Fruit fly (Drosophila melanogaster) whole organism, embryonic: ENCODE data around the gene Ret.

Experiments used
- CG1024 ChIP-seq: fragments of 200-800 bp; sonication (Bioruptor generic); IDR thresholded peaks from 2 replicates; pipeline ENCODE4 v1.3.6; 2022; ENCODE audit warnings: missing biosample characterization, missing genetic modification characterization
- CG10543 ChIP-seq: fragments of 200-800 bp; sonication (Bioruptor generic); optimal IDR thresholded peaks from 3 replicates; lab custom pipeline; 2017; ENCODE audit warnings: missing biosample characterization, mild to moderate bottlenecking, missing genetic modification characterization, moderate library complexity
- CG13287 ChIP-seq: fragments of 200-800 bp; sonication (Bioruptor generic); IDR thresholded peaks from 2 replicates; pipeline ENCODE4 v1.3.6; 2022; ENCODE audit warnings: missing biosample characterization, missing genetic modification characterization; ENCODE audit not compliant: partially characterized antibody
- CG13775 ChIP-seq: fragments of 200-800 bp; sonication (Bioruptor generic); optimal IDR thresholded peaks from 3 replicates; lab custom pipeline; 2017; ENCODE audit warnings: missing biosample characterization, mild to moderate bottlenecking, missing genetic modification characterization
- CG14860 ChIP-seq: fragments of 200-800 bp; sonication (Bioruptor generic); IDR thresholded peaks from 3 replicates; pipeline ENCODE4 v1.3.6; 2022; ENCODE audit warnings: missing biosample characterization, missing genetic modification characterization; ENCODE audit not compliant: partially characterized antibody
- CG16813 ChIP-seq: fragments of 200-800 bp; sonication (Bioruptor generic); IDR thresholded peaks from 3 replicates; pipeline ENCODE4 v1.3.6; 2022; ENCODE audit warnings: missing biosample characterization, missing genetic modification characterization; ENCODE audit not compliant: partially characterized antibody
- CG17802 ChIP-seq: fragments of 200-800 bp; sonication (Bioruptor generic); optimal IDR thresholded peaks from 2 replicates; lab custom pipeline; 2018; ENCODE audit warnings: missing biosample characterization, mild to moderate bottlenecking, missing genetic modification characterization, moderate library complexity
- CG2120 ChIP-seq: fragments of 200-800 bp; sonication (Bioruptor generic); optimal IDR thresholded peaks from 3 replicates; lab custom pipeline; 2016; ENCODE audit warnings: missing biosample characterization, missing genetic modification characterization
- CG31365 ChIP-seq: fragments of 200-800 bp; sonication (Bioruptor generic); optimal IDR thresholded peaks from 2 replicates; lab custom pipeline; 2018; ENCODE audit warnings: missing biosample characterization, mild to moderate bottlenecking, missing genetic modification characterization
- CG31388 ChIP-seq: fragments of 200-800 bp; sonication (Bioruptor generic); optimal IDR thresholded peaks from 2 replicates; lab custom pipeline; 2016; ENCODE audit warnings: missing biosample characterization, missing genetic modification characterization
- CG32532 ChIP-seq: fragments of 200-800 bp; sonication (Bioruptor generic); IDR thresholded peaks from 2 replicates; pipeline ENCODE4 v1.3.6; 2022; ENCODE audit warnings: missing biosample characterization, missing genetic modification characterization
- CG34376 ChIP-seq: fragments of 200-800 bp; sonication (Bioruptor generic); optimal IDR thresholded peaks from 2 replicates; lab custom pipeline; 2018; ENCODE audit warnings: missing biosample characterization, mild to moderate bottlenecking, missing genetic modification characterization
- CG3847 ChIP-seq: fragments of 200-800 bp; sonication (Bioruptor generic); IDR thresholded peaks from 2 replicates; pipeline ENCODE4 v1.3.6; 2022; ENCODE audit warnings: missing biosample characterization, missing genetic modification characterization
- CG3995 ChIP-seq: fragments of 200-800 bp; sonication (Bioruptor generic); optimal IDR thresholded peaks from 3 replicates; lab custom pipeline; 2016; ENCODE audit warnings: missing biosample characterization, missing genetic modification characterization
- CG6791 ChIP-seq: fragments of 200-800 bp; sonication (Bioruptor generic); IDR thresholded peaks from 3 replicates; pipeline ENCODE4 v1.3.6; 2022; ENCODE audit warnings: missing biosample characterization, missing genetic modification characterization; ENCODE audit not compliant: partially characterized antibody
- CG7271 ChIP-seq: fragments of 200-800 bp; sonication (Bioruptor generic); optimal IDR thresholded peaks from 2 replicates; lab custom pipeline; 2018; ENCODE audit warnings: missing biosample characterization, mild to moderate bottlenecking, missing genetic modification characterization, moderate library complexity
- CG9797 ChIP-seq: fragments of 200-800 bp; sonication (Bioruptor generic); optimal IDR thresholded peaks from 3 replicates; lab custom pipeline; 2018; ENCODE audit warnings: missing biosample characterization, mild to moderate bottlenecking, missing genetic modification characterization
- CHES-1-like ChIP-seq: fragments of 200-800 bp; sonication (Bioruptor generic); optimal IDR thresholded peaks from 2 replicates; lab custom pipeline; 2016; ENCODE audit warnings: missing biosample characterization, missing genetic modification characterization
- Camta ChIP-seq: fragments of 200-800 bp; sonication (Bioruptor generic); optimal IDR thresholded peaks from 2 replicates; lab custom pipeline; 2016; ENCODE audit warnings: missing biosample characterization, missing genetic modification characterization
- Dp ChIP-seq: fragments of 200-800 bp; sonication (Bioruptor generic); optimal IDR thresholded peaks from 2 replicates; lab custom pipeline; 2018; ENCODE audit warnings: missing biosample characterization, mild to moderate bottlenecking, missing genetic modification characterization, moderate library complexity
- Fer1 ChIP-seq: fragments of 200-800 bp; sonication (Bioruptor generic); optimal IDR thresholded peaks from 2 replicates; lab custom pipeline; 2017; ENCODE audit warnings: missing biosample characterization, mild to moderate bottlenecking, missing genetic modification characterization
- H15 ChIP-seq: fragments of 200-800 bp; sonication (Bioruptor generic); IDR thresholded peaks from 3 replicates; pipeline ENCODE4 v1.3.6; 2022; ENCODE audit warnings: missing biosample characterization, missing genetic modification characterization
- HmgZ ChIP-seq: fragments of 200-800 bp; sonication (Bioruptor generic); optimal IDR thresholded peaks from 2 replicates; lab custom pipeline; 2018; ENCODE audit warnings: missing biosample characterization, mild to moderate bottlenecking, missing genetic modification characterization
- Hmr ChIP-seq: fragments of 200-800 bp; sonication (Bioruptor generic); optimal IDR thresholded peaks from 3 replicates; lab custom pipeline; 2017; ENCODE audit warnings: mild to moderate bottlenecking, missing biosample characterization, missing genetic modification reagents, missing genetic modification characterization
- Med ChIP-seq: fragments of 200-800 bp; sonication (Bioruptor generic); peaks from one replicate; lab custom pipeline; 2016; ENCODE audit warnings: missing biosample characterization, missing genetic modification characterization, mild to moderate bottlenecking, inconsistent platforms, moderate library complexity
- NFAT ChIP-seq: fragments of 200-800 bp; sonication (Bioruptor generic); IDR thresholded peaks from 2 replicates; pipeline ENCODE4 v1.3.6; 2022; ENCODE audit warnings: missing biosample characterization, missing genetic modification characterization
- Oli ChIP-seq: fragments of 200-800 bp; sonication (Bioruptor generic); optimal IDR thresholded peaks from 2 replicates; lab custom pipeline; 2018; ENCODE audit warnings: missing biosample characterization, mild to moderate bottlenecking, missing genetic modification characterization, moderate library complexity
- Opbp ChIP-seq: fragments of 200-800 bp; sonication (Bioruptor generic); IDR thresholded peaks from 3 replicates; pipeline ENCODE4 v1.3.6; 2022; ENCODE audit warnings: missing biosample characterization, missing genetic modification characterization; ENCODE audit not compliant: partially characterized antibody
- PHDP ChIP-seq: fragments of 200-800 bp; sonication (Bioruptor generic); optimal IDR thresholded peaks from 3 replicates; lab custom pipeline; 2018; ENCODE audit warnings: missing biosample characterization, mild to moderate bottlenecking, missing genetic modification characterization, moderate library complexity
- Sox100B ChIP-seq: fragments of 200-800 bp; sonication (Bioruptor generic); optimal IDR thresholded peaks from 3 replicates; lab custom pipeline; 2018; ENCODE audit warnings: missing biosample characterization, mild to moderate bottlenecking, missing genetic modification characterization
- TFAM ChIP-seq: fragments of 200-800 bp; sonication (Bioruptor generic); optimal IDR thresholded peaks from 2 replicates; lab custom pipeline; 2017; ENCODE audit warnings: missing biosample characterization, missing genetic modification characterization, inconsistent platforms
- Trl ChIP-seq, 3 experiments: fragments of >200 bp in 2 of 3; fragments of 200-800 bp in 1 of 3; sonication (Bioruptor generic) in 1 of 3; optimal IDR thresholded peaks; 2 replicates in 1 of 3; 3 replicates in 2 of 3; lab custom pipeline; 2016 to 2017; ENCODE audit warnings: missing biosample characterization in 1 of 3, missing genetic modification characterization in 1 of 3
- br ChIP-seq: fragments of >200 bp; optimal IDR thresholded peaks from 2 replicates; lab custom pipeline; 2017
- chn ChIP-seq: fragments of 200-800 bp; sonication (Bioruptor generic); optimal IDR thresholded peaks from 2 replicates; lab custom pipeline; 2016; ENCODE audit warnings: missing biosample characterization, missing genetic modification characterization
- crc ChIP-seq: fragments of 200-800 bp; sonication (Bioruptor generic); optimal IDR thresholded peaks from 2 replicates; lab custom pipeline; 2016; ENCODE audit warnings: missing biosample characterization, missing genetic modification characterization
- gcm2 ChIP-seq: fragments of 200-800 bp; sonication (Bioruptor generic); optimal IDR thresholded peaks from 2 replicates; lab custom pipeline; 2016; ENCODE audit warnings: missing biosample characterization, missing genetic modification characterization
- gfzf ChIP-seq: fragments of 200-800 bp; sonication (Bioruptor generic); optimal IDR thresholded peaks from 2 replicates; lab custom pipeline; 2016; ENCODE audit warnings: missing biosample characterization, mild to moderate bottlenecking, missing genetic modification characterization, moderate library complexity
- grn ChIP-seq: fragments of 200-800 bp; sonication (Bioruptor generic); optimal IDR thresholded peaks from 3 replicates; lab custom pipeline; 2017; ENCODE audit warnings: missing biosample characterization, missing genetic modification characterization
- hb ChIP-seq: fragments of 200-800 bp; sonication (Bioruptor generic); IDR thresholded peaks from 3 replicates; pipeline ENCODE4 v1.3.6; 2022; ENCODE audit warnings: missing biosample characterization, missing genetic modification characterization; ENCODE audit not compliant: partially characterized antibody
- klu ChIP-seq: fragments of 200-800 bp; sonication (Bioruptor generic); IDR thresholded peaks from 2 replicates; pipeline ENCODE4 v1.3.6; 2022; ENCODE audit warnings: missing biosample characterization, missing genetic modification characterization
- nerfin-2 ChIP-seq: fragments of 200-800 bp; sonication (Bioruptor generic); IDR thresholded peaks from 2 replicates; pipeline ENCODE4 v1.3.6; 2022; ENCODE audit warnings: missing biosample characterization, missing genetic modification characterization; ENCODE audit not compliant: partially characterized antibody
- sna ChIP-seq: fragments of 200-800 bp; sonication (Bioruptor generic); IDR thresholded peaks from 2 replicates; pipeline ENCODE4 v1.3.6; 2022; ENCODE audit warnings: missing biosample characterization, missing genetic modification characterization; ENCODE audit not compliant: partially characterized antibody
- stwl ChIP-seq: fragments of 200-800 bp; sonication (Bioruptor generic); optimal IDR thresholded peaks from 3 replicates; lab custom pipeline; 2018; ENCODE audit warnings: missing biosample characterization, mild to moderate bottlenecking, missing genetic modification characterization, moderate library complexity
- tna ChIP-seq: fragments of 200-800 bp; sonication (Bioruptor generic); IDR thresholded peaks from 2 replicates; pipeline ENCODE4 v1.3.6; 2022; ENCODE audit warnings: missing biosample characterization, missing genetic modification characterization; ENCODE audit not compliant: partially characterized antibody
- unc-4 ChIP-seq: fragments of 200-800 bp; sonication (Bioruptor generic); IDR thresholded peaks from 2 replicates; pipeline ENCODE4 v1.3.6; 2022; ENCODE audit warnings: missing biosample characterization, missing genetic modification characterization; ENCODE audit not compliant: partially characterized antibody
- zf30C ChIP-seq: fragments of 200-800 bp; sonication (Bioruptor generic); optimal IDR thresholded peaks from 3 replicates; lab custom pipeline; 2018; ENCODE audit warnings: missing biosample characterization, mild to moderate bottlenecking, missing genetic modification characterization
- zfh2 ChIP-seq: fragments of 200-800 bp; sonication (Bioruptor generic); optimal IDR thresholded peaks from 2 replicates; lab custom pipeline; 2016; ENCODE audit warnings: missing biosample characterization, missing genetic modification characterization

The Ret gene

DNA sequence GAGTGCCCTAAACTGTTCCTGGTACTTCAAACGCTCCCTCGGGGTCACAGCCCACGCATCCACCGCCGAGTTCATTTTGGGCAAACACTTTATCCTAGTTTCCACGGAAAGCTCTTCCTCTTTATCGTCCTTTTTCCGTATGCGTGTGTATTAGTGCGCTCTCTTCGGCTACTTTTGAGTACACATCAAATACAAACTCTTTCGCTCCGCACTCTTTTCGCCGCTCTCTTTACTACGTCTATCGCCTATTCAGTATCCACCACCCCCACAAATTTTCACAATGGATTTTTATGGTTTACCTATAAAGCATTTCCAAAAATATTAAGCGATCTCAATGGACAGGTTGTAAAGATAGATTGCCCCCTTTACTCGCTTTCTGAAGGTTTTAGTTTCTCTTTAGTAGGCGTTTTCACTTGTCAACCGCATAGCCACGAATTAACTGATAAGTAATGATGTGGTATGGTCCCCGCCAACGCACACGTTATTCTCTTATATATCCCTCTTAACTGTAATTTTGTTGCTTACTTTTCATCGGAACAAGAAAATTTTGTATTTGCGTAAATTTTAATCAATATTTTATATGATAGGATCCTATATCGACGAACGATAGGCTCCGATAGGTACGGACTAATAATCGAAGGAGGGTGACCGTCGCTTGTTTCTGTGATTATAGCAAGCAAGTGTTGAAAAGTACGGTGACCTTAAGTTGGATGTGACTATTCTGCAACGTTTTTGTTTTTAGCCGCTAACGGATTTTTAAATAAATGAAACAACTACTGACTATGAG is 56.7 kb downstream of the Ret start, which contains the start of gene Dap160 (continued):
- TF ChIP-seq Camta (GFP tag; lab: Kevin White, UChicago) (no peak), crc (no peak), gcm2 (GFP tag; lab: Kevin White, UChicago) (no peak), Oli (tag; lab: Kevin White, UChicago) (no peak), chn (GFP tag; lab: Kevin White, UChicago) (no peak), CHES-1-like (no peak), NFAT (GFP tag; lab: Robert Waterston, UW) (peak; percentile 41; the same call in 1 of the 2 replicates), CG6791 (GFP tag; lab: Robert Waterston, UW) (peak; percentile 86), CG31365 (no peak), CG3847 (peak; percentile 36), Fer1 (GFP tag; lab: Kevin White, UChicago) (peak; percentile 41), CG31388 (GFP tag; lab: Kevin White, UChicago) (no peak), CG9797 (GFP tag; lab: Kevin White, UChicago) (peak; percentile 29), CG13287 (GFP tag; lab: Robert Waterston, UW) (peak; percentile 77), unc-4 (GFP tag; lab: Robert Waterston, UW) (peak; percentile 68), tna (peak; percentile 59; the same call in 1 of the 2 replicates), CG14860 (GFP tag; lab: Robert Waterston, UW) (peak; percentile 48; the same call in 1 of the 3 replicates), br (lab: Kevin White, UChicago) (no peak), CG3995 (GFP tag; lab: Kevin White, UChicago) (peak; percentile 93), HmgZ (tag; lab: Kevin White, UChicago) (peak; percentile 34), Dp (GFP tag; lab: Kevin White, UChicago) (peak; percentile 54), grn (GFP tag; lab: Kevin White, UChicago) (peak; percentile 36), CG32532 (GFP tag; lab: Robert Waterston, UW) (peak; percentile 49; the same call in 1 of the 2 replicates), Sox100B (GFP tag; lab: Kevin White, UChicago) (no peak), nerfin-2 (GFP tag; lab: Robert Waterston, UW) (peak; percentile 67), Hmr (no peak), CG34376 (GFP tag; lab: Kevin White, UChicago) (peak; percentile 51), H15 (GFP tag; lab: Robert Waterston, UW) (no peak), CG2120 (GFP tag; lab: Kevin White, UChicago) (peak; percentile 51), stwl (peak; percentile 79), CG10543 (GFP tag; lab: Kevin White, UChicago) (no peak), CG17802 (tag; lab: Kevin White, UChicago) (peak; percentile 61), CG1024 (GFP tag; lab: Robert Waterston, UW) (0 out of 2 replicates have a peak, but pooled peaks have one; percentile 33), sna (peak; percentile 33; the same call in 1 of the 2 replicates), CG7271 (tag; lab: Kevin White, UChicago) (no peak), Opbp (GFP tag; lab: Robert Waterston, UW) (peak; percentile 82; the same call in 2 of the 3 replicates), PHDP (tag; lab: Kevin White, UChicago) (no peak), CG13775 (GFP tag; lab: Kevin White, UChicago) (no peak), TFAM (no peak), zfh2 (peak; percentile 7), klu (GFP tag; lab: Robert Waterston, UW) (no peak), gfzf (GFP tag; lab: Kevin White, UChicago) (peak; percentile 60), zf30C (no peak), Trl (optimal IDR thresholded peaks at IDR 0.05; lab: Kevin White, UChicago) (peak; percentile 80 to 89), Trl (GFP tag; optimal IDR thresholded peaks at IDR 0.05; lab: Kevin White, UChicago) (no peak), hb (GFP tag; lab: Robert Waterston, UW) (peak; percentile 63; the same call in 1 of the 3 replicates), CG16813 (GFP tag; lab: Robert Waterston, UW) (peak; percentile 71), Med (GFP tag; lab: Kevin White, UChicago) (peak; percentile 79)
